Fruit fly (Drosophila melanogaster): Measurements from ENCODE around the gene CG11322.

CG11322 gene

DNA sequence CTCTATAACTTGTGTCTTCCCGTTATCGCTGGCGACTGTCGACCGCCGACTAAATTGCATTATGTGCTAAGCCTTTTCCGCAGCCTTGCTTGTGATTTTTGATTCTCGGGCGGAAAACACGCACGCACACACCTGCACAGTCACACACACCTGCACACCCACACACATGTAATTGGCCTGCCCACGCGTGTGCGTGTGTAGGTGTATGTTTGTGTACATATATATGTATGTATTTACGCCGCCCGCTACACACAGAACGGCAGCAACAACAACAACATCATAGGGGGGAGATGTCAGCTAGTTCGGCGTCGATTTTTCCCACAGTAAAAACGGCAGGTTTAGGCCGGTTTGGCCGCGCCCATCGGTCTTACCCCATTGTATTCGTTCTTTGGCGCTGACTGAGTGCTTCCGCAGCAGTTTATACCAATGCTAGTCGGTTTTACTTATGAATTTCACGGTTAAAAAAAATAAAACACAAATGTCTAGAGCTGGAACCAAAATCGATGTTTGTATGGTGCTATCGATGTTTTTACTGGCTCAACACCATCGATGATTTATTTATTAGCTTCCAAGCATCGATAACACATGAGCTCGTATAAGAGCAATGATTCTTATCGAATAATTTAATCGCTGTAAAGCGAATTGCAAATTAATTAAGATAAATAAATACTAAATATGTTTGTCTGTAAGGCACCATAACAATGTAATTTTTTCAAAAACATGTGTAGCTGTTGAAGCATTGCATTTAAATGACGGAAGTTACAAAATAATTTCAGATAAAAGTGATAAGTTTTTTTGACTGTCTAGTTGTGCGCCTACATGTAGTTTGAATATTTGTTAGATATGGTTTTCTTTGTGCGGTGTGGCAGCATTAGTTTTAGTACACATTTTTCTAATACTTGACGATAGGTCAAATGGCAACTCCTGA lies 36.3 kb downstream of the CG11322 start, which contains the start of gene homer:
Gene homer, minus strand, starts transcription at position 538 of the 928 bp plus-strand sequence.
- no peak for TF ChIP-seq ems (GFP tag; optimal IDR thresholded peaks at IDR 0.05)
- TF ChIP-seq Dref (GFP tag; IDR thresholded peaks at IDR 0.05) = peak; percentile 98
- peak; percentile 95 for TF ChIP-seq CG7963 (GFP tag; IDR thresholded peaks at IDR 0.05; ENCODE audit: partially characterized antibody)
- TF ChIP-seq Sry-δ (GFP tag; optimal IDR thresholded peaks at IDR 0.05) = peak; percentile 91
- peak; percentile 92; the same call in 3 of the 4 replicates for TF ChIP-seq chinmo (GFP tag; IDR thresholded peaks at IDR 0.05; ENCODE audit: partially characterized antibody)
- TF ChIP-seq Hmr (GFP tag; optimal IDR thresholded peaks at IDR 0.05) = no peak
- peak; percentile 75 for TF ChIP-seq kah (GFP tag; optimal IDR thresholded peaks at IDR 0.05)
- peak; percentile 88 for TF ChIP-seq CG4617 (GFP tag; optimal IDR thresholded peaks at IDR 0.05; ENCODE audit: borderline replicate concordance)
- peak; percentile 10 for TF ChIP-seq CG17829 (tag; optimal IDR thresholded peaks at IDR 0.05)
- TF ChIP-seq Camta (GFP tag; optimal IDR thresholded peaks at IDR 0.05) = no peak
- peak; percentile 77 for TF ChIP-seq hbn (GFP tag; IDR thresholded peaks at IDR 0.05; ENCODE audit: partially characterized antibody)
- peak; percentile 1 for TF ChIP-seq her (GFP tag; optimal IDR thresholded peaks at IDR 0.05)
- TF ChIP-seq jigr1 (GFP tag; IDR thresholded peaks at IDR 0.05) = no peak
- peak; percentile 50 for TF ChIP-seq CG10543 (GFP tag; optimal IDR thresholded peaks at IDR 0.05)
- no peak for TF ChIP-seq Sry-β (GFP tag; optimal IDR thresholded peaks at IDR 0.05)
- peak; percentile 18 for TF ChIP-seq CG30020 (tag; optimal IDR thresholded peaks at IDR 0.05)
- TF ChIP-seq nerfin-2 (GFP tag; IDR thresholded peaks at IDR 0.05; ENCODE audit: partially characterized antibody) = peak; percentile 97
- peak; percentile 85 for TF ChIP-seq HLHmδ (GFP tag; optimal IDR thresholded peaks at IDR 0.05)
- no peak for TF ChIP-seq Rx (GFP tag; IDR thresholded peaks at IDR 0.05)
- peak; percentile 59 for TF ChIP-seq mirr (GFP tag; optimal IDR thresholded peaks at IDR 0.05)
- TF ChIP-seq Adf1 (GFP tag; IDR thresholded peaks at IDR 0.05) = peak; percentile 46; the same call in 1 of the 2 replicates
- TF ChIP-seq sna (GFP tag; IDR thresholded peaks at IDR 0.05; ENCODE audit: partially characterized antibody) = peak; percentile 86; the same call in 1 of the 2 replicates
- peak; percentile 93 for TF ChIP-seq vnd (GFP tag; IDR thresholded peaks at IDR 0.05; ENCODE audit: partially characterized antibody)
- peak; percentile 97 for TF ChIP-seq CG11560 (tag; IDR thresholded peaks at IDR 0.05)
- 0 out of 2 replicates have a peak, but pooled peaks have one; percentile 25 for TF ChIP-seq CG8765 (GFP tag; IDR thresholded peaks at IDR 0.05)
- TF ChIP-seq CG34376 (GFP tag; optimal IDR thresholded peaks at IDR 0.05) = peak; percentile 20
- TF ChIP-seq CG9932 (GFP tag; IDR thresholded peaks at IDR 0.05) = peak; percentile 63
- TF ChIP-seq CG18262 (tag; optimal IDR thresholded peaks at IDR 0.05) = peak; percentile 19
- no peak for TF ChIP-seq Ets97D (GFP tag; optimal IDR thresholded peaks at IDR 0.05)
- TF ChIP-seq dm (GFP tag; optimal IDR thresholded peaks at IDR 0.05) = peak; percentile 27
- peak; percentile 27; the same call in 1 of the 2 replicates for TF ChIP-seq Xrp1 (GFP tag; IDR thresholded peaks at IDR 0.05)
- no peak for TF ChIP-seq CG11398 (GFP tag; optimal IDR thresholded peaks at IDR 0.05)
- TF ChIP-seq CG12071 (GFP tag; optimal IDR thresholded peaks at IDR 0.05) = no peak
- no peak for TF ChIP-seq hkb (optimal IDR thresholded peaks at IDR 0.05)
- TF ChIP-seq hkb (GFP tag; IDR thresholded peaks at IDR 0.05) = peak; percentile 10; the same call in 1 of the 2 replicates
- TF ChIP-seq dmrt11E (tag; optimal IDR thresholded peaks at IDR 0.05) = peak; percentile 4
- peak; percentile 23 for TF ChIP-seq CG30403 (GFP tag; optimal IDR thresholded peaks at IDR 0.05)
- peak; percentile 43 for TF ChIP-seq lbe (GFP tag; optimal IDR thresholded peaks at IDR 0.05)
- peak; percentile 90; the same call in 2 of the 3 replicates for TF ChIP-seq CG34224 (GFP tag; IDR thresholded peaks at IDR 0.05; ENCODE audit: partially characterized antibody)
- peak; percentile 36 for TF ChIP-seq nom (GFP tag; optimal IDR thresholded peaks at IDR 0.05)
- TF ChIP-seq kni (GFP tag; optimal IDR thresholded peaks at IDR 0.05) = peak; percentile 55
- peak; percentile 8 for TF ChIP-seq CG12769 (tag; optimal IDR thresholded peaks at IDR 0.05)
- TF ChIP-seq CG17612 (GFP tag; IDR thresholded peaks at IDR 0.05) = no peak
- TF ChIP-seq Ets65A (GFP tag) = peak; percentile 86
- TF ChIP-seq Nf-YC (tag; optimal IDR thresholded peaks at IDR 0.05) = peak; percentile 57
- TF ChIP-seq CG31365 (tag; optimal IDR thresholded peaks at IDR 0.05) = no peak
- TF ChIP-seq CG7372 (GFP tag; IDR thresholded peaks at IDR 0.05) = 0 out of 2 replicates have a peak, but pooled peaks have one; percentile 11

Data from whole organism, embryonic.